Fruit fly (Drosophila melanogaster) whole organism, embryonic: ENCODE measurements around the gene pico.

Experiments used
- Aef1 ChIP-seq: fragments of 200-800 bp; sonication (Bioruptor generic); IDR thresholded peaks from 3 replicates; pipeline ENCODE4 v1.3.6; 2022; ENCODE audit warnings: missing biosample characterization, missing genetic modification characterization
- Atf-2 ChIP-seq: fragments of 200-800 bp; sonication (Bioruptor generic); optimal IDR thresholded peaks from 2 replicates; lab custom pipeline; 2016; ENCODE audit warnings: missing biosample characterization, missing genetic modification characterization
- CG10321 ChIP-seq: fragments of 200-800 bp; sonication (Bioruptor generic); IDR thresholded peaks from 2 replicates; pipeline ENCODE4 v1.3.6; 2022; ENCODE audit warnings: missing biosample characterization, missing genetic modification characterization
- CG10565 ChIP-seq: fragments of 200-800 bp; sonication (Bioruptor generic); optimal IDR thresholded peaks from 3 replicates; lab custom pipeline; 2016; ENCODE audit warnings: missing biosample characterization, mild to moderate bottlenecking, missing genetic modification characterization
- CG10959 ChIP-seq: fragments of 200-800 bp; sonication (Bioruptor generic); IDR thresholded peaks from 2 replicates; pipeline ENCODE4 v1.3.6; 2022; ENCODE audit warnings: missing biosample characterization, missing genetic modification characterization
- CG11085 ChIP-seq: fragments of 200-800 bp; sonication (Bioruptor generic); IDR thresholded peaks from 2 replicates; pipeline ENCODE4 v1.3.6; 2022; ENCODE audit warnings: missing biosample characterization, missing genetic modification characterization
- CG11504 ChIP-seq: fragments of 200-800 bp; sonication (Bioruptor generic); optimal IDR thresholded peaks from 3 replicates; lab custom pipeline; 2019; ENCODE audit warnings: missing biosample characterization, mild to moderate bottlenecking, missing genetic modification characterization, moderate library complexity
- CG14667 ChIP-seq: fragments of 200-800 bp; sonication (Bioruptor generic); IDR thresholded peaks from 2 replicates; pipeline ENCODE4 v1.3.6; 2022; ENCODE audit warnings: missing biosample characterization, missing genetic modification characterization
- CG14965 ChIP-seq: fragments of 200-800 bp; sonication (Bioruptor generic); optimal IDR thresholded peaks from 2 replicates; lab custom pipeline; 2016; ENCODE audit warnings: missing biosample characterization, missing genetic modification characterization, borderline replicate concordance
- CG15514 ChIP-seq: fragments of 200-800 bp; sonication (Bioruptor generic); optimal IDR thresholded peaks from 3 replicates; lab custom pipeline; 2017; ENCODE audit warnings: missing biosample characterization, missing genetic modification characterization, mild to moderate bottlenecking, moderate library complexity, missing genetic modification reagents
- CG15601 ChIP-seq: fragments of 200-800 bp; sonication (Bioruptor generic); optimal IDR thresholded peaks from 3 replicates; lab custom pipeline; 2019; ENCODE audit warnings: missing biosample characterization, mild to moderate bottlenecking, missing genetic modification characterization, moderate library complexity
- CG1603 ChIP-seq: fragments of 200-800 bp; sonication (Bioruptor generic); optimal IDR thresholded peaks from 2 replicates; lab custom pipeline; 2019; ENCODE audit warnings: missing biosample characterization, mild to moderate bottlenecking, missing genetic modification characterization, moderate library complexity
- CG16779 ChIP-seq: fragments of 200-800 bp; sonication (Bioruptor generic); IDR thresholded peaks from 2 replicates; pipeline ENCODE4 v1.3.6; 2022; ENCODE audit warnings: missing biosample characterization, missing genetic modification characterization
- CG16815 ChIP-seq: fragments of 200-800 bp; sonication (Bioruptor generic); optimal IDR thresholded peaks from 3 replicates; lab custom pipeline; 2017; ENCODE audit warnings: missing biosample characterization, mild to moderate bottlenecking, missing genetic modification characterization
- CG17328 ChIP-seq: fragments of 200-800 bp; sonication (Bioruptor generic); IDR thresholded peaks from 2 replicates; pipeline ENCODE4 v1.3.6; 2022; ENCODE audit warnings: missing biosample characterization, missing genetic modification characterization
- CG18619 ChIP-seq: fragments of 200-800 bp; sonication (Bioruptor generic); optimal IDR thresholded peaks from 3 replicates; lab custom pipeline; 2017; ENCODE audit warnings: missing biosample characterization, mild to moderate bottlenecking, missing genetic modification characterization
- CG4282 ChIP-seq: fragments of 200-800 bp; sonication (Bioruptor generic); optimal IDR thresholded peaks from 2 replicates; lab custom pipeline; 2016; ENCODE audit warnings: missing biosample characterization, missing genetic modification characterization
- CG4617 ChIP-seq: fragments of 200-800 bp; sonication (Bioruptor generic); optimal IDR thresholded peaks from 3 replicates; lab custom pipeline; 2016; ENCODE audit warnings: missing biosample characterization, missing genetic modification characterization, borderline replicate concordance
- CG6272 ChIP-seq: fragments of 200-800 bp; sonication (Bioruptor generic); IDR thresholded peaks from 2 replicates; pipeline ENCODE4 v1.3.6; 2022; ENCODE audit warnings: missing biosample characterization, missing genetic modification characterization
- CG6683 ChIP-seq: fragments of 200-800 bp; sonication (Bioruptor generic); optimal IDR thresholded peaks from 2 replicates; lab custom pipeline; 2017; ENCODE audit warnings: missing biosample characterization, mild to moderate bottlenecking, missing genetic modification characterization, missing genetic modification reagents
- CG7786 ChIP-seq: fragments of 200-800 bp; sonication (Bioruptor generic); optimal IDR thresholded peaks from 2 replicates; lab custom pipeline; 2016; ENCODE audit warnings: missing biosample characterization, missing genetic modification characterization
- CG7839 ChIP-seq: fragments of 200-800 bp; sonication (Bioruptor generic); optimal IDR thresholded peaks from 3 replicates; lab custom pipeline; 2018; ENCODE audit warnings: missing biosample characterization, mild to moderate bottlenecking, missing genetic modification characterization, moderate library complexity
- CG8944 ChIP-seq: fragments of 200-800 bp; sonication (Bioruptor generic); optimal IDR thresholded peaks from 3 replicates; lab custom pipeline; 2016; ENCODE audit warnings: missing biosample characterization, missing genetic modification characterization
- CrebB ChIP-seq: fragments of 200-800 bp; sonication (Bioruptor generic); optimal IDR thresholded peaks from 3 replicates; lab custom pipeline; 2018; ENCODE audit warnings: missing biosample characterization, mild to moderate bottlenecking, missing genetic modification characterization
- Dref ChIP-seq: fragments of 200-800 bp; sonication (Bioruptor generic); IDR thresholded peaks from 2 replicates; pipeline ENCODE4 v1.3.6; 2022; ENCODE audit warnings: missing biosample characterization, missing genetic modification characterization
- Drgx ChIP-seq: fragments of 200-800 bp; sonication (Bioruptor generic); IDR thresholded peaks from 2 replicates; pipeline ENCODE4 v1.3.6; 2022; ENCODE audit warnings: missing biosample characterization, missing genetic modification characterization
- HHEX ChIP-seq: fragments of 200-800 bp; sonication (Bioruptor generic); optimal IDR thresholded peaks from 3 replicates; lab custom pipeline; 2017; ENCODE audit warnings: missing biosample characterization, mild to moderate bottlenecking, missing genetic modification characterization, missing genetic modification reagents
- Hand ChIP-seq: fragments of 200-800 bp; sonication (Bioruptor generic); optimal IDR thresholded peaks from 2 replicates; lab custom pipeline; 2017; ENCODE audit warnings: mild to moderate bottlenecking, missing biosample characterization, missing genetic modification reagents, missing genetic modification characterization
- Hey ChIP-seq: fragments of 200-800 bp; sonication (Bioruptor generic); optimal IDR thresholded peaks from 3 replicates; lab custom pipeline; 2018; ENCODE audit warnings: missing biosample characterization, mild to moderate bottlenecking, missing genetic modification characterization
- Kr ChIP-seq: fragments of 200-800 bp; sonication (Bioruptor generic); optimal IDR thresholded peaks from 2 replicates; lab custom pipeline; 2017; ENCODE audit warnings: missing biosample characterization, mild to moderate bottlenecking, missing genetic modification characterization
- Lhr ChIP-seq: fragments of 200-800 bp; sonication (Bioruptor generic); optimal IDR thresholded peaks from 3 replicates; lab custom pipeline; 2017; ENCODE audit warnings: mild to moderate bottlenecking, missing biosample characterization, missing genetic modification reagents, missing genetic modification characterization
- MESR4 ChIP-seq: fragments of 200-800 bp; sonication (Bioruptor generic); optimal IDR thresholded peaks from 2 replicates; lab custom pipeline; 2018; ENCODE audit warnings: missing biosample characterization, mild to moderate bottlenecking, missing genetic modification characterization, moderate library complexity
- Mes4 ChIP-seq: fragments of 200-800 bp; sonication (Bioruptor generic); optimal IDR thresholded peaks from 2 replicates; lab custom pipeline; 2016; ENCODE audit warnings: missing biosample characterization, missing genetic modification characterization
- Myb ChIP-seq: fragments of 200-800 bp; sonication (Bioruptor generic); optimal IDR thresholded peaks from 2 replicates; lab custom pipeline; 2016; ENCODE audit warnings: missing biosample characterization, missing genetic modification characterization
- Ssrp ChIP-seq: fragments of 200-800 bp; sonication (Bioruptor generic); optimal IDR thresholded peaks from 2 replicates; lab custom pipeline; 2018; ENCODE audit warnings: missing biosample characterization, mild to moderate bottlenecking, missing genetic modification characterization, moderate library complexity
- ap ChIP-seq: fragments of 200-800 bp; sonication (Bioruptor generic); IDR thresholded peaks from 2 replicates; pipeline ENCODE4 v1.3.6; 2022; ENCODE audit warnings: missing biosample characterization, missing genetic modification characterization
- cg ChIP-seq: fragments of 200-800 bp; sonication (Bioruptor generic); optimal IDR thresholded peaks from 3 replicates; lab custom pipeline; 2019; ENCODE audit warnings: missing biosample characterization, mild to moderate bottlenecking, missing genetic modification characterization, moderate library complexity
- crp ChIP-seq, 2 experiments: fragments of 200-800 bp; sonication (Bioruptor generic); optimal IDR thresholded peaks; 2 replicates in 1 of 2; 3 replicates in 1 of 2; lab custom pipeline; 2017; ENCODE audit warnings: missing biosample characterization in 2 of 2, missing genetic modification characterization in 2 of 2, mild to moderate bottlenecking in 1 of 2, moderate library complexity in 1 of 2
- ewg ChIP-seq: fragments of 200-800 bp; sonication (Bioruptor generic); optimal IDR thresholded peaks from 3 replicates; lab custom pipeline; 2017; ENCODE audit warnings: mild to moderate bottlenecking, missing biosample characterization, missing genetic modification reagents, missing genetic modification characterization
- fru ChIP-seq: fragments of >200 bp; optimal IDR thresholded peaks from 2 replicates; lab custom pipeline; 2017
- gsb ChIP-seq: fragments of 200-800 bp; sonication (Bioruptor generic); IDR thresholded peaks from 2 replicates; pipeline ENCODE4 v1.3.6; 2022; ENCODE audit warnings: missing biosample characterization, missing genetic modification characterization
- gsb-n ChIP-seq: fragments of 200-800 bp; sonication (Bioruptor generic); optimal IDR thresholded peaks from 3 replicates; lab custom pipeline; 2018; ENCODE audit warnings: missing biosample characterization, mild to moderate bottlenecking, missing genetic modification characterization
- jumu ChIP-seq: fragments of 200-800 bp; sonication (Bioruptor generic); optimal IDR thresholded peaks from 3 replicates; lab custom pipeline; 2016; ENCODE audit warnings: missing biosample characterization, missing genetic modification characterization
- klu ChIP-seq: fragments of 200-800 bp; sonication (Bioruptor generic); IDR thresholded peaks from 2 replicates; pipeline ENCODE4 v1.3.6; 2022; ENCODE audit warnings: missing biosample characterization, missing genetic modification characterization
- lab ChIP-seq: fragments of 200-800 bp; sonication (Bioruptor generic); optimal IDR thresholded peaks from 3 replicates; lab custom pipeline; 2017; ENCODE audit warnings: missing biosample characterization, missing genetic modification characterization, mild to moderate bottlenecking, moderate library complexity, missing genetic modification reagents
- lbe ChIP-seq: fragments of 200-800 bp; sonication (Bioruptor generic); optimal IDR thresholded peaks from 2 replicates; lab custom pipeline; 2016; ENCODE audit warnings: missing biosample characterization, mild to moderate bottlenecking, missing genetic modification characterization
- lilli ChIP-seq: fragments of 200-800 bp; sonication (Bioruptor generic); optimal IDR thresholded peaks from 3 replicates; lab custom pipeline; 2016; ENCODE audit warnings: missing biosample characterization, missing genetic modification characterization
- so ChIP-seq: fragments of 200-800 bp; sonication (Bioruptor generic); IDR thresholded peaks from 3 replicates; pipeline ENCODE4 v1.3.6; 2022; ENCODE audit warnings: missing biosample characterization, missing genetic modification characterization
- ttk ChIP-seq: fragments of 200-800 bp; sonication (Bioruptor generic); IDR thresholded peaks from 2 replicates; pipeline ENCODE4 v2.1.2; 2022; ENCODE audit warnings: missing biosample characterization, missing genetic modification characterization

Gene pico

dm6 chrX:19886936-19887934, 35.4 kb upstream of the pico start (continued):
- peak; percentile 81 for TF ChIP-seq Drgx (GFP tag; lab: Robert Waterston, UW)
- no peak for TF ChIP-seq CG7786 (GFP tag; lab: Kevin White, UChicago)
- TF ChIP-seq Lhr (GFP tag; lab: Kevin White, UChicago): no peak
- no peak for TF ChIP-seq Mes4 (GFP tag; lab: Kevin White, UChicago)
- TF ChIP-seq lilli (GFP tag; lab: Kevin White, UChicago): no peak
- TF ChIP-seq CG8944 (GFP tag; lab: Kevin White, UChicago): no peak
- no peak for TF ChIP-seq CG11085 (GFP tag; lab: Robert Waterston, UW)
- TF ChIP-seq Ssrp (tag; lab: Kevin White, UChicago): no peak
- TF ChIP-seq crp (GFP tag; optimal IDR thresholded peaks at IDR 0.05; lab: Kevin White, UChicago): peak in 1 of 2 experiments; percentile 73
- peak; percentile 33 for TF ChIP-seq gsb-n (tag; lab: Kevin White, UChicago)
- no peak for TF ChIP-seq HHEX
- no peak for TF ChIP-seq CG15601 (tag; lab: Kevin White, UChicago)
- TF ChIP-seq CG15514: no peak
- no peak for TF ChIP-seq CG1603 (tag; lab: Kevin White, UChicago)
- no peak for TF ChIP-seq Hey
- TF ChIP-seq CG16815 (GFP tag; lab: Kevin White, UChicago): no peak
- no peak for TF ChIP-seq ewg (GFP tag; lab: Kevin White, UChicago)
- no peak for TF ChIP-seq Dref (GFP tag; lab: Robert Waterston, UW)
- TF ChIP-seq Atf-2: peak; percentile 8
- TF ChIP-seq CG11504 (tag; lab: Kevin White, UChicago): peak; percentile 6
- TF ChIP-seq CG4617: no peak
- peak; percentile 5 for TF ChIP-seq CG4282 (GFP tag; lab: Kevin White, UChicago)
- TF ChIP-seq fru: no peak
- no peak for TF ChIP-seq CG6683 (GFP tag; lab: Kevin White, UChicago)
- TF ChIP-seq ap: no peak
- no peak for TF ChIP-seq CG10321
- no peak for TF ChIP-seq klu (GFP tag; lab: Robert Waterston, UW)
- no peak for TF ChIP-seq CG16779 (GFP tag; lab: Robert Waterston, UW)
- no peak for TF ChIP-seq so (GFP tag; lab: Robert Waterston, UW)
- TF ChIP-seq CG14667 (GFP tag; lab: Robert Waterston, UW): no peak
- no peak for TF ChIP-seq CG14965 (GFP tag; lab: Kevin White, UChicago)
- no peak for TF ChIP-seq gsb (GFP tag; lab: Robert Waterston, UW)
- peak; percentile 66 for TF ChIP-seq cg
- no peak for TF ChIP-seq CG6272 (GFP tag; lab: Robert Waterston, UW)
- TF ChIP-seq Myb (GFP tag; lab: Kevin White, UChicago): no peak
- TF ChIP-seq CG10959: no peak
- TF ChIP-seq CG10565 (GFP tag; lab: Kevin White, UChicago): no peak
- no peak for TF ChIP-seq jumu (GFP tag; lab: Kevin White, UChicago)
- 0 out of 2 replicates have a peak, but pooled peaks have one; percentile 23 for TF ChIP-seq ttk (GFP tag; lab: Robert Waterston, UW)
- TF ChIP-seq CrebB (tag; lab: Kevin White, UChicago): peak; percentile 25
- TF ChIP-seq MESR4 (GFP tag; lab: Kevin White, UChicago): no peak
- TF ChIP-seq lab (GFP tag; lab: Kevin White, UChicago): peak; percentile 44
- TF ChIP-seq CG7839 (tag; lab: Kevin White, UChicago): no peak
- no peak for TF ChIP-seq CG18619 (GFP tag; lab: Kevin White, UChicago)
- no peak for TF ChIP-seq lbe
- peak; percentile 27 for TF ChIP-seq Hand (GFP tag; lab: Kevin White, UChicago)
- TF ChIP-seq CG17328: no peak
- no peak for TF ChIP-seq Kr
- no peak for TF ChIP-seq Aef1 (GFP tag; lab: Robert Waterston, UW)
